Worm (Caenorhabditis elegans): ENCODE measurements around the gene pqn-65.

DNA sequence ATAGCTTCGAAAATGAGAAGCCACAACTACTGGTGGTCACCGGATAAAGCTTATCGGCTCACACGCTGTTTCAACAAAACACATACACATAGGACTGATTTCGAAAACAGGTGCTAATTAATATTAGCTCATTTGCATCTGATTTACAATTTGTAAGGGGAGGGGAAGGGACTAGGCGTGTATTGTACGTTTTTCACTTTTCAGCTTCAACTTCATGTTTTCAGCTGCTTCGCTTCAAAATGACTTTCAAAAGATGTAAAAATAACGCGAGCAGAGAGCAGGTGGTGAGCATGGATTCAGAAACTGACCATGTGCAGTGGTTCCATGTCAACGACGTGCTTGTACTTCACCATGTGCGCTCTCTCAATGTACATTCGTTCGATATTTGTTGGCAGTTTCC is 18.4 kb downstream of the pqn-65 start:
- TF ChIP-seq C17E4.6 (GFP tag; IDR thresholded peaks at IDR 0.05) (no peak), F10E7.11 (tag; optimal IDR thresholded peaks at IDR 0.05) (no peak), ama-1 (optimal IDR thresholded peaks at IDR 0.05) (no peak), ama-1 (GFP tag; optimal IDR thresholded peaks at IDR 0.05) (no peak), pbrm-1 (GFP tag; IDR thresholded peaks at IDR 0.05) (no peak), efl-1 (GFP tag; optimal IDR thresholded peaks at IDR 0.05) (no peak), tlf-1 (GFP tag; optimal IDR thresholded peaks at IDR 0.05) (no peak), nfya-1 (tag; optimal IDR thresholded peaks at IDR 0.05; ENCODE audit: borderline replicate concordance, insufficient read depth) (no peak), athp-1 (tag; optimal IDR thresholded peaks at IDR 0.05) (no peak), him-1 (tag; optimal IDR thresholded peaks at IDR 0.05) (no peak), let-607 (tag; optimal IDR thresholded peaks at IDR 0.05) (no peak)
